Worm (Caenorhabditis elegans): ENCODE results near the gene C40H1.8.

DNA sequence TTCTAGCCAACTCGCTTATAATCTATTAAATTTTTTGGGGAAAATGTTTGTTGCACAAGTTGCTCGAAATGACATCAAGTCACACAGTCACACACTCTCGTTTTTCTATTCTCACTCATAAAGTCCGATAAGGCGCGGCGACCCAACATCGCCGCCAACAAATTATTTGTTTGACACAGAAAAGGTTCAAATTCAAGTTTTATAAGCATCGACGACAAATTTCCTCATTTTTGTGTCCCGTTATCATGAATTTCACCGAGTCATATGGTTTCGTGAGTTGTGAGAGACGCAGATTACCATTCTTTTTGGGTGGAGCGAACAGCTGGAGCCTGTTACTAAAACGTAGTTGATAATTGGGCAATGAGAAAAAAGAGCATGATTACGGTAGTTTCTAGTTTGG is 24.7 kb upstream of the C40H1.8 start:
- TF ChIP-seq flt-1 (GFP tag; IDR thresholded peaks at IDR 0.05) (no peak), tab-1 (GFP tag; IDR thresholded peaks at IDR 0.05) (no peak), klf-2 (GFP tag; conservative IDR thresholded peaks at IDR 0.05) (no peak), ref-1 (GFP tag; conservative IDR thresholded peaks at IDR 0.05) (no peak), cog-1 (tag; optimal IDR thresholded peaks at IDR 0.05) (no peak), T22C8.4 (GFP tag; IDR thresholded peaks at IDR 0.05) (no peak), med-1 (GFP tag; optimal IDR thresholded peaks at IDR 0.05; ENCODE audit: insufficient read depth) (no peak), ztf-23 (GFP tag; IDR thresholded peaks at IDR 0.05) (no peak)
